Worm (Caenorhabditis elegans) whole organism, L3 larva: ENCODE data around the gene rpb-6.

Source experiments
- R02D3.7 ChIP-seq: fragments of 150-350 bp; optimal IDR thresholded peaks from 2 replicates; lab custom pipeline; 2014; ENCODE audit warnings: missing biosample characterization, missing genetic modification characterization
- aly-2 ChIP-seq: fragments of 150-350 bp; optimal IDR thresholded peaks from 2 replicates; lab custom pipeline; 2014; ENCODE audit warnings: missing biosample characterization, missing genetic modification characterization
- ama-1 ChIP-seq: fragments of 150-350 bp; optimal IDR thresholded peaks from 2 replicates; lab custom pipeline; 2018
- ceh-16 ChIP-seq: sonication (generic microtip); optimal IDR thresholded peaks from 2 replicates; lab custom pipeline; 2017; ENCODE audit warnings: missing biosample characterization, missing genetic modification characterization
- ceh-28 ChIP-seq: fragments of 150-350 bp; optimal IDR thresholded peaks from 2 replicates; lab custom pipeline; 2014; ENCODE audit warnings: missing biosample characterization, missing genetic modification reagents, missing genetic modification characterization
- ceh-82 ChIP-seq: fragments of 150-350 bp; optimal IDR thresholded peaks from 2 replicates; lab custom pipeline; 2014; ENCODE audit warnings: missing biosample characterization, missing genetic modification characterization
- ceh-9 ChIP-seq: sonication (generic microtip); optimal IDR thresholded peaks from 2 replicates; lab custom pipeline; 2018; ENCODE audit warnings: missing biosample characterization, missing genetic modification characterization
- daf-12 ChIP-seq: fragments of 150-350 bp; optimal IDR thresholded peaks from 2 replicates; lab custom pipeline; 2014; ENCODE audit warnings: missing biosample characterization, missing genetic modification reagents, missing genetic modification characterization
- egl-27 ChIP-seq: sonication (generic microtip); optimal IDR thresholded peaks from 4 replicates; lab custom pipeline; 2017; ENCODE audit warnings: missing biosample characterization, missing genetic modification reagents, missing genetic modification characterization
- egl-5 ChIP-seq: fragments of 150-350 bp; optimal IDR thresholded peaks from 2 replicates; lab custom pipeline; 2017; ENCODE audit warnings: missing biosample characterization, missing genetic modification reagents, missing genetic modification characterization, inconsistent platforms
- elt-1 ChIP-seq: fragments of 150-350 bp; optimal IDR thresholded peaks from 2 replicates; lab custom pipeline; 2014; ENCODE audit warnings: missing biosample characterization, missing genetic modification characterization
- elt-2 ChIP-seq: sonication (generic microtip); optimal IDR thresholded peaks from 2 replicates; lab custom pipeline; 2016; ENCODE audit warnings: missing genetic modification reagents, mild to moderate bottlenecking, missing genetic modification characterization, missing compliant biosample characterization
- elt-3 ChIP-seq, 3 experiments: fragments of 150-350 bp in 1 of 3; sonication (generic microtip) in 2 of 3; optimal IDR thresholded peaks; 2 replicates in 2 of 3; 4 replicates in 1 of 3; lab custom pipeline; 2014 to 2017; ENCODE audit warnings: missing biosample characterization in 3 of 3, missing genetic modification characterization in 3 of 3
- eor-1 ChIP-seq, 2 experiments: fragments of 150-350 bp; optimal IDR thresholded peaks; 2 replicates each; lab custom pipeline; 2014 to 2018; ENCODE audit warnings: missing biosample characterization in 2 of 2, missing genetic modification characterization in 2 of 2
- fkh-10 ChIP-seq: sonication (generic microtip); optimal IDR thresholded peaks from 2 replicates; lab custom pipeline; 2017; ENCODE audit warnings: missing biosample characterization, missing genetic modification reagents, missing genetic modification characterization
- fos-1 ChIP-seq: fragments of 150-350 bp; optimal IDR thresholded peaks from 2 replicates; lab custom pipeline; 2014; ENCODE audit warnings: missing biosample characterization, missing genetic modification characterization
- hmg-11 ChIP-seq: sonication (generic microtip); optimal IDR thresholded peaks from 2 replicates; lab custom pipeline; 2016; ENCODE audit warnings: missing genetic modification characterization, missing compliant biosample characterization
- jun-1 ChIP-seq: fragments of 150-350 bp; optimal IDR thresholded peaks from 2 replicates; lab custom pipeline; 2014; ENCODE audit warnings: missing biosample characterization, missing genetic modification reagents, missing genetic modification characterization
- lin-15B ChIP-seq: fragments of 150-350 bp; optimal IDR thresholded peaks from 2 replicates; lab custom pipeline; 2014; ENCODE audit warnings: missing biosample characterization, missing genetic modification characterization
- lin-39 ChIP-seq: fragments of 150-350 bp; optimal IDR thresholded peaks from 2 replicates; lab custom pipeline; 2018; ENCODE audit warnings: missing biosample characterization, missing genetic modification reagents, missing genetic modification characterization
- lsy-12 ChIP-seq: sonication (generic microtip); optimal IDR thresholded peaks from 2 replicates; lab custom pipeline; 2016; ENCODE audit warnings: mild to moderate bottlenecking, missing genetic modification characterization, missing compliant biosample characterization
- mdl-1 ChIP-seq: fragments of 150-350 bp; optimal IDR thresholded peaks from 2 replicates; lab custom pipeline; 2014; ENCODE audit warnings: missing biosample characterization, missing genetic modification characterization
- mml-1 ChIP-seq: fragments of 150-350 bp; sonication (generic microtip); optimal IDR thresholded peaks from 3 replicates; lab custom pipeline; 2014; ENCODE audit warnings: missing biosample characterization, missing genetic modification characterization
- nfya-1 ChIP-seq: sonication (generic microtip); optimal IDR thresholded peaks from 2 replicates; lab custom pipeline; 2017; ENCODE audit warnings: missing genetic modification characterization, mild to moderate bottlenecking, missing compliant biosample characterization, antibody characterized with exemption, moderate library complexity; ENCODE audit not compliant: insufficient read depth
- nhr-11 ChIP-seq: fragments of 150-350 bp; optimal IDR thresholded peaks from 2 replicates; lab custom pipeline; 2014; ENCODE audit warnings: missing biosample characterization, missing genetic modification characterization
- nhr-12 ChIP-seq: fragments of 150-350 bp; optimal IDR thresholded peaks from 2 replicates; lab custom pipeline; 2014; ENCODE audit warnings: missing biosample characterization, missing genetic modification characterization
- nhr-23 ChIP-seq: fragments of 150-350 bp; optimal IDR thresholded peaks from 2 replicates; lab custom pipeline; 2014; ENCODE audit warnings: missing biosample characterization, missing genetic modification reagents, missing genetic modification characterization
- nhr-25 ChIP-seq: sonication (generic microtip); optimal IDR thresholded peaks from 2 replicates; lab custom pipeline; 2017; ENCODE audit warnings: missing biosample characterization, missing genetic modification characterization
- nhr-28 ChIP-seq: fragments of 150-350 bp; optimal IDR thresholded peaks from 2 replicates; lab custom pipeline; 2014; ENCODE audit warnings: missing biosample characterization, missing genetic modification characterization
- nhr-43 ChIP-seq: sonication (generic microtip); optimal IDR thresholded peaks from 2 replicates; lab custom pipeline; 2016; ENCODE audit warnings: mild to moderate bottlenecking, missing genetic modification characterization, missing compliant biosample characterization; ENCODE audit not compliant: poor library complexity, severe bottlenecking
- nhr-76 ChIP-seq: fragments of 150-350 bp; sonication (generic microtip); optimal IDR thresholded peaks from 5 replicates; lab custom pipeline; 2014; ENCODE audit warnings: missing biosample characterization, missing genetic modification characterization
- pha-4 ChIP-seq: fragments of 150-350 bp; optimal IDR thresholded peaks from 2 replicates; lab custom pipeline; 2014; ENCODE audit warnings: missing biosample characterization, missing genetic modification reagents, missing genetic modification characterization
- pqm-1 ChIP-seq: fragments of 150-350 bp; optimal IDR thresholded peaks from 2 replicates; lab custom pipeline; 2017; ENCODE audit warnings: missing biosample characterization, missing genetic modification characterization, inconsistent platforms
- sea-2 ChIP-seq: fragments of 150-350 bp; sonication (generic microtip); optimal IDR thresholded peaks from 4 replicates; lab custom pipeline; 2014; ENCODE audit warnings: missing biosample characterization, missing genetic modification reagents, missing genetic modification characterization
- skn-1 ChIP-seq: fragments of 150-350 bp; optimal IDR thresholded peaks from 2 replicates; lab custom pipeline; 2014; ENCODE audit warnings: missing biosample characterization, missing genetic modification characterization
- snpc-4 ChIP-seq: fragments of 150-350 bp; optimal IDR thresholded peaks from 2 replicates; lab custom pipeline; 2014; ENCODE audit warnings: missing biosample characterization, missing genetic modification characterization
- tbx-2 ChIP-seq: sonication (generic microtip); optimal IDR thresholded peaks from 2 replicates; lab custom pipeline; 2016; ENCODE audit warnings: mild to moderate bottlenecking, missing genetic modification characterization, missing compliant biosample characterization
- unc-39 ChIP-seq: sonication (generic microtip); optimal IDR thresholded peaks from 4 replicates; lab custom pipeline; 2017; ENCODE audit warnings: missing biosample characterization, missing genetic modification characterization
- unc-62 ChIP-seq: fragments of 150-350 bp; sonication (generic microtip); optimal IDR thresholded peaks from 4 replicates; lab custom pipeline; 2014; ENCODE audit warnings: missing biosample characterization, missing genetic modification reagents, missing genetic modification characterization
- zag-1 ChIP-seq: fragments of 150-350 bp; optimal IDR thresholded peaks from 2 replicates; lab custom pipeline; 2014; ENCODE audit warnings: missing biosample characterization, missing genetic modification characterization
- ztf-11 ChIP-seq: fragments of 150-350 bp; optimal IDR thresholded peaks from 2 replicates; lab custom pipeline; 2014; ENCODE audit warnings: missing biosample characterization, missing genetic modification characterization
- ztf-4 ChIP-seq: fragments of 150-350 bp; optimal IDR thresholded peaks from 2 replicates; lab custom pipeline; 2014; ENCODE audit warnings: missing biosample characterization, missing genetic modification characterization

Gene rpb-6

ce11 chrII:10550173-10550572 is 29.0 kb upstream of the rpb-6 start:
- TF ChIP-seq nfya-1 (tag; lab: Kevin White, UChicago) (peak; percentile 39), R02D3.7 (no peak), pha-4 (no peak), hmg-11 (peak; percentile 36), lin-39 (peak; percentile 23), unc-62 (GFP tag; lab: Kevin White, UChicago) (no peak), ceh-9 (tag; lab: Kevin White, UChicago) (no peak), ama-1 (lab: Kevin White, UChicago) (peak; percentile 79), nhr-12 (tag; lab: Kevin White, UChicago) (no peak), ceh-28 (tag; lab: Kevin White, UChicago) (no peak), tbx-2 (tag; lab: Kevin White, UChicago) (no peak), ztf-11 (tag; lab: Kevin White, UChicago) (no peak), nhr-43 (tag; lab: Kevin White, UChicago) (no peak), ceh-16 (no peak)
- TF ChIP-seq, all 47 proteins: peak for 4

ce11 chrII:10550872-10551647 is 28.1 kb upstream of the rpb-6 start:
- TF ChIP-seq pqm-1 (tag; lab: Kevin White, UChicago) = no peak
- peak; percentile 45 for TF ChIP-seq nhr-11 (tag; lab: Kevin White, UChicago)
- peak; percentile 37 for TF ChIP-seq nhr-25 (tag; lab: Kevin White, UChicago)
- no peak for TF ChIP-seq eor-1 (tag; optimal IDR thresholded peaks at IDR 0.05; lab: Kevin White, UChicago)
- peak; percentile 26 for TF ChIP-seq nhr-23 (tag; lab: Kevin White, UChicago)
- TF ChIP-seq elt-3 (tag; optimal IDR thresholded peaks at IDR 0.05; lab: Kevin White, UChicago) = peak in 1 of 3 experiments; percentile 40
- TF ChIP-seq ama-1 (lab: Kevin White, UChicago) = peak; percentile 27
- TF ChIP-seq pha-4 = peak; percentile 58
- no peak for TF ChIP-seq skn-1 (tag; lab: Kevin White, UChicago)
- no peak for TF ChIP-seq nhr-28 (tag; lab: Kevin White, UChicago)
- peak; percentile 10 for TF ChIP-seq elt-2 (tag; lab: Kevin White, UChicago)
- TF ChIP-seq daf-12 (tag; lab: Kevin White, UChicago) = no peak
- no peak for TF ChIP-seq mdl-1 (tag; lab: Kevin White, UChicago)
- no peak for TF ChIP-seq snpc-4 (tag; lab: Kevin White, UChicago)
- TF ChIP-seq egl-5 (tag; lab: Kevin White, UChicago) = peak; percentile 33

ce11 chrII:10551985-10552736 is 27.0 kb upstream of the rpb-6 start:
- TF ChIP-seq sea-2 (GFP tag; lab: Kevin White, UChicago) (no peak), lin-39 (peak; percentile 80), nhr-12 (tag; lab: Kevin White, UChicago) (no peak), nhr-25 (tag; lab: Kevin White, UChicago) (peak; percentile 96), pqm-1 (tag; lab: Kevin White, UChicago) (peak; percentile 49), skn-1 (tag; lab: Kevin White, UChicago) (peak; percentile 62), ceh-82 (peak; percentile 74), eor-1 (tag; optimal IDR thresholded peaks at IDR 0.05; lab: Kevin White, UChicago) (peak; percentile 29 to 80), lsy-12 (tag; lab: Kevin White, UChicago) (peak; percentile 78), unc-62 (GFP tag; lab: Kevin White, UChicago) (peak; percentile 79), fkh-10 (peak; percentile 95), nhr-11 (tag; lab: Kevin White, UChicago) (peak; percentile 98), ztf-4 (peak; percentile 84), mml-1 (no peak), elt-2 (tag; lab: Kevin White, UChicago) (peak; percentile 56), ama-1 (lab: Kevin White, UChicago) (peak; percentile 95), ceh-9 (tag; lab: Kevin White, UChicago) (no peak), lin-15B (tag; lab: Kevin White, UChicago) (peak; percentile 71), fos-1 (tag; lab: Kevin White, UChicago) (no peak), nfya-1 (tag; lab: Kevin White, UChicago) (peak; percentile 95), nhr-23 (tag; lab: Kevin White, UChicago) (peak; percentile 99), elt-1 (peak; percentile 38), ztf-11 (tag; lab: Kevin White, UChicago) (no peak), tbx-2 (tag; lab: Kevin White, UChicago) (peak; percentile 84), unc-39 (no peak), aly-2 (tag; lab: Kevin White, UChicago) (peak; percentile 20), zag-1 (peak; percentile 25), jun-1 (tag; lab: Kevin White, UChicago) (peak; percentile 98), nhr-43 (tag; lab: Kevin White, UChicago) (peak; percentile 90), snpc-4 (tag; lab: Kevin White, UChicago) (peak; percentile 83), egl-27 (tag; lab: Kevin White, UChicago) (peak; percentile 72), nhr-76 (tag; lab: Kevin White, UChicago) (peak; percentile 57), mdl-1 (tag; lab: Kevin White, UChicago) (peak; percentile 84), hmg-11 (peak; percentile 87), nhr-28 (tag; lab: Kevin White, UChicago) (peak; percentile 11), R02D3.7 (peak; percentile 75), pha-4 (peak; percentile 98), ceh-28 (tag; lab: Kevin White, UChicago) (peak; percentile 86)
